Fruit fly (Drosophila melanogaster) whole organism, embryonic: Measurements from ENCODE around the gene SPARC.

Source experiments
- Abd-B ChIP-seq: fragments of 200-800 bp; sonication (Bioruptor generic); optimal IDR thresholded peaks from 2 replicates; lab custom pipeline; 2018; ENCODE audit warnings: missing biosample characterization, mild to moderate bottlenecking, missing genetic modification characterization, moderate library complexity
- Atf6 ChIP-seq: fragments of 200-800 bp; sonication (Bioruptor generic); IDR thresholded peaks from 2 replicates; pipeline ENCODE4 v1.3.6; 2022; ENCODE audit warnings: missing biosample characterization, missing genetic modification characterization
- B-H1 ChIP-seq: fragments of 200-800 bp; sonication (Bioruptor generic); IDR thresholded peaks from 3 replicates; pipeline ENCODE4 v1.3.6; 2022; ENCODE audit warnings: missing biosample characterization, missing genetic modification characterization
- Bteb2 ChIP-seq: fragments of 200-800 bp; sonication (Bioruptor generic); optimal IDR thresholded peaks from 2 replicates; lab custom pipeline; 2016; ENCODE audit warnings: missing biosample characterization, missing genetic modification characterization
- CG10366 ChIP-seq: fragments of 200-800 bp; sonication (Bioruptor generic); IDR thresholded peaks from 2 replicates; pipeline ENCODE4 v1.3.6; 2022; ENCODE audit warnings: missing biosample characterization, missing genetic modification characterization
- CG10543 ChIP-seq: fragments of 200-800 bp; sonication (Bioruptor generic); optimal IDR thresholded peaks from 3 replicates; lab custom pipeline; 2017; ENCODE audit warnings: missing biosample characterization, mild to moderate bottlenecking, missing genetic modification characterization, moderate library complexity
- CG12299 ChIP-seq: fragments of 200-800 bp; sonication (Bioruptor generic); optimal IDR thresholded peaks from 2 replicates; lab custom pipeline; 2018; ENCODE audit warnings: missing biosample characterization, mild to moderate bottlenecking, missing genetic modification characterization
- CG12659 ChIP-seq: fragments of 200-800 bp; sonication (Bioruptor generic); optimal IDR thresholded peaks from 3 replicates; lab custom pipeline; 2017; ENCODE audit warnings: mild to moderate bottlenecking, missing biosample characterization, missing genetic modification reagents, missing genetic modification characterization
- CG12942 ChIP-seq: fragments of 200-800 bp; sonication (Bioruptor generic); optimal IDR thresholded peaks from 3 replicates; lab custom pipeline; 2016; ENCODE audit warnings: missing biosample characterization, missing genetic modification characterization
- CG14014 ChIP-seq: fragments of 200-800 bp; sonication (Bioruptor generic); IDR thresholded peaks from 2 replicates; pipeline ENCODE4 v1.3.6; 2022; ENCODE audit warnings: missing biosample characterization, missing genetic modification characterization
- CG1529 ChIP-seq: fragments of 200-800 bp; sonication (Bioruptor generic); optimal IDR thresholded peaks from 3 replicates; lab custom pipeline; 2018; ENCODE audit warnings: missing biosample characterization, missing genetic modification characterization
- CG15696 ChIP-seq: fragments of 200-800 bp; sonication (Bioruptor generic); optimal IDR thresholded peaks from 2 replicates; lab custom pipeline; 2019; ENCODE audit warnings: missing biosample characterization, mild to moderate bottlenecking, missing genetic modification characterization, moderate library complexity
- CG17568 ChIP-seq: fragments of 200-800 bp; sonication (Bioruptor generic); optimal IDR thresholded peaks from 2 replicates; lab custom pipeline; 2018; ENCODE audit warnings: missing biosample characterization, mild to moderate bottlenecking, missing genetic modification characterization, moderate library complexity
- CG17912 ChIP-seq: fragments of 200-800 bp; sonication (Bioruptor generic); optimal IDR thresholded peaks from 2 replicates; lab custom pipeline; 2018; ENCODE audit warnings: missing biosample characterization, mild to moderate bottlenecking, missing genetic modification characterization
- CG18619 ChIP-seq: fragments of 200-800 bp; sonication (Bioruptor generic); optimal IDR thresholded peaks from 3 replicates; lab custom pipeline; 2017; ENCODE audit warnings: missing biosample characterization, mild to moderate bottlenecking, missing genetic modification characterization
- CG2120 ChIP-seq: fragments of 200-800 bp; sonication (Bioruptor generic); optimal IDR thresholded peaks from 3 replicates; lab custom pipeline; 2016; ENCODE audit warnings: missing biosample characterization, missing genetic modification characterization
- CG2199 ChIP-seq: fragments of 200-800 bp; sonication (Bioruptor generic); IDR thresholded peaks from 3 replicates; pipeline ENCODE4 v1.3.6; 2022; ENCODE audit warnings: missing biosample characterization, missing genetic modification characterization
- CG2202 ChIP-seq: fragments of 200-800 bp; sonication (Bioruptor generic); optimal IDR thresholded peaks from 2 replicates; lab custom pipeline; 2018; ENCODE audit warnings: missing biosample characterization, mild to moderate bottlenecking, missing genetic modification characterization
- CG30403 ChIP-seq: fragments of 200-800 bp; sonication (Bioruptor generic); optimal IDR thresholded peaks from 3 replicates; lab custom pipeline; 2016; ENCODE audit warnings: missing biosample characterization, missing genetic modification characterization
- CG4617 ChIP-seq: fragments of 200-800 bp; sonication (Bioruptor generic); optimal IDR thresholded peaks from 3 replicates; lab custom pipeline; 2016; ENCODE audit warnings: missing biosample characterization, missing genetic modification characterization, borderline replicate concordance
- CG6683 ChIP-seq: fragments of 200-800 bp; sonication (Bioruptor generic); optimal IDR thresholded peaks from 2 replicates; lab custom pipeline; 2017; ENCODE audit warnings: missing biosample characterization, mild to moderate bottlenecking, missing genetic modification characterization, missing genetic modification reagents
- CG8388 ChIP-seq: fragments of 200-800 bp; sonication (Bioruptor generic); optimal IDR thresholded peaks from 2 replicates; lab custom pipeline; 2019; ENCODE audit warnings: missing biosample characterization, mild to moderate bottlenecking, missing genetic modification characterization, moderate library complexity
- D19A ChIP-seq: fragments of 200-800 bp; optimal IDR thresholded peaks from 3 replicates; lab custom pipeline; 2019; ENCODE audit warnings: missing biosample characterization, mild to moderate bottlenecking, missing genetic modification characterization, moderate library complexity
- Dll ChIP-seq: fragments of 200-800 bp; sonication (Bioruptor generic); IDR thresholded peaks from 4 replicates; pipeline ENCODE4 v1.3.6; 2022; ENCODE audit warnings: missing biosample characterization, missing genetic modification characterization; ENCODE audit not compliant: partially characterized antibody
- Dref ChIP-seq: fragments of 200-800 bp; sonication (Bioruptor generic); IDR thresholded peaks from 2 replicates; pipeline ENCODE4 v1.3.6; 2022; ENCODE audit warnings: missing biosample characterization, missing genetic modification characterization
- Ets65A ChIP-seq: fragments of 200-800 bp; sonication (Bioruptor generic); peaks from one replicate; lab custom pipeline; 2016; ENCODE audit warnings: missing biosample characterization, missing genetic modification characterization
- H15 ChIP-seq: fragments of 200-800 bp; sonication (Bioruptor generic); IDR thresholded peaks from 3 replicates; pipeline ENCODE4 v1.3.6; 2022; ENCODE audit warnings: missing biosample characterization, missing genetic modification characterization
- HLH54F ChIP-seq: fragments of 200-800 bp; sonication (Bioruptor generic); optimal IDR thresholded peaks from 3 replicates; lab custom pipeline; 2016; ENCODE audit warnings: missing biosample characterization, missing genetic modification characterization
- Hmr ChIP-seq: fragments of 200-800 bp; sonication (Bioruptor generic); optimal IDR thresholded peaks from 3 replicates; lab custom pipeline; 2017; ENCODE audit warnings: mild to moderate bottlenecking, missing biosample characterization, missing genetic modification reagents, missing genetic modification characterization
- NC2α ChIP-seq: fragments of 200-800 bp; sonication (Bioruptor generic); optimal IDR thresholded peaks from 2 replicates; lab custom pipeline; 2016; ENCODE audit warnings: missing biosample characterization, missing genetic modification characterization
- Oli ChIP-seq: fragments of 200-800 bp; sonication (Bioruptor generic); optimal IDR thresholded peaks from 2 replicates; lab custom pipeline; 2018; ENCODE audit warnings: missing biosample characterization, mild to moderate bottlenecking, missing genetic modification characterization, moderate library complexity
- PHDP ChIP-seq: fragments of 200-800 bp; sonication (Bioruptor generic); optimal IDR thresholded peaks from 3 replicates; lab custom pipeline; 2018; ENCODE audit warnings: missing biosample characterization, mild to moderate bottlenecking, missing genetic modification characterization, moderate library complexity
- Rfx ChIP-seq: fragments of 200-800 bp; sonication (Bioruptor generic); IDR thresholded peaks from 2 replicates; pipeline ENCODE4 v1.3.6; 2022; ENCODE audit warnings: missing biosample characterization, missing genetic modification characterization
- exex ChIP-seq: fragments of 200-800 bp; sonication (Bioruptor generic); optimal IDR thresholded peaks from 4 replicates; lab custom pipeline; 2018; ENCODE audit warnings: missing biosample characterization, mild to moderate bottlenecking, missing genetic modification characterization, moderate library complexity
- gro ChIP-seq: fragments of 200-800 bp; sonication (Bioruptor generic); optimal IDR thresholded peaks from 2 replicates; lab custom pipeline; 2016; ENCODE audit warnings: missing biosample characterization, missing genetic modification characterization
- lilli ChIP-seq: fragments of 200-800 bp; sonication (Bioruptor generic); optimal IDR thresholded peaks from 3 replicates; lab custom pipeline; 2016; ENCODE audit warnings: missing biosample characterization, missing genetic modification characterization
- nmo ChIP-seq: fragments of 200-800 bp; sonication (Bioruptor generic); optimal IDR thresholded peaks from 2 replicates; lab custom pipeline; 2018; ENCODE audit warnings: missing biosample characterization, mild to moderate bottlenecking, missing genetic modification characterization, moderate library complexity
- oc ChIP-seq: fragments of 200-800 bp; sonication (Bioruptor generic); optimal IDR thresholded peaks from 2 replicates; lab custom pipeline; 2018; ENCODE audit warnings: missing biosample characterization, mild to moderate bottlenecking, missing genetic modification characterization, moderate library complexity
- org-1 ChIP-seq: fragments of 200-800 bp; sonication (Bioruptor generic); optimal IDR thresholded peaks from 2 replicates; lab custom pipeline; 2017; ENCODE audit warnings: missing biosample characterization, missing genetic modification characterization
- pb ChIP-seq: fragments of 200-800 bp; sonication (Bioruptor generic); optimal IDR thresholded peaks from 3 replicates; lab custom pipeline; 2016; ENCODE audit warnings: missing biosample characterization, missing genetic modification characterization
- prd ChIP-seq, 3 experiments: fragments of >200 bp in 2 of 3; fragments of 200-800 bp in 1 of 3; sonication (Bioruptor generic) in 1 of 3; optimal IDR thresholded peaks in 2 of 3; IDR thresholded peaks in 1 of 3; 2 replicates in 2 of 3; 3 replicates in 1 of 3; pipeline versions ENCODE4 v1.3.6 to Lab custom; 2017 to 2022; ENCODE audit warnings: missing biosample characterization in 1 of 3, missing genetic modification characterization in 1 of 3
- ranshi ChIP-seq: fragments of 200-800 bp; sonication (Bioruptor generic); IDR thresholded peaks from 2 replicates; pipeline ENCODE4 v1.3.6; 2022; ENCODE audit warnings: missing biosample characterization, missing genetic modification characterization
- repo ChIP-seq: fragments of 200-800 bp; sonication (Bioruptor generic); optimal IDR thresholded peaks from 2 replicates; lab custom pipeline; 2016; ENCODE audit warnings: missing biosample characterization, missing genetic modification characterization
- row ChIP-seq: fragments of 200-800 bp; sonication (Bioruptor generic); IDR thresholded peaks from 3 replicates; pipeline ENCODE4 v1.3.6; 2022; ENCODE audit warnings: missing biosample characterization, missing genetic modification characterization
- salm ChIP-seq: fragments of 200-800 bp; sonication (Bioruptor generic); optimal IDR thresholded peaks from 2 replicates; lab custom pipeline; 2018; ENCODE audit warnings: missing biosample characterization, mild to moderate bottlenecking, missing genetic modification characterization
- scrt ChIP-seq: fragments of 200-800 bp; sonication (Bioruptor generic); optimal IDR thresholded peaks from 2 replicates; lab custom pipeline; 2018; ENCODE audit warnings: missing biosample characterization, mild to moderate bottlenecking, missing genetic modification characterization, moderate library complexity
- sd ChIP-seq: fragments of 200-800 bp; sonication (Bioruptor generic); optimal IDR thresholded peaks from 3 replicates; lab custom pipeline; 2018; ENCODE audit warnings: missing biosample characterization, mild to moderate bottlenecking, missing genetic modification characterization, moderate library complexity
- sob ChIP-seq: fragments of 200-800 bp; sonication (Bioruptor generic); IDR thresholded peaks from 2 replicates; pipeline ENCODE4 v1.3.6; 2022; ENCODE audit warnings: missing biosample characterization, missing genetic modification characterization
- unpg ChIP-seq: fragments of 200-800 bp; sonication (Bioruptor generic); optimal IDR thresholded peaks from 3 replicates; lab custom pipeline; 2018; ENCODE audit warnings: missing biosample characterization, mild to moderate bottlenecking, missing genetic modification characterization, moderate library complexity

Gene SPARC

dm6 chr3R:26888086-26888724 lies 16.4 kb upstream of the SPARC start (continued):
- TF ChIP-seq Rfx (GFP tag; lab: Robert Waterston, UW) (peak; percentile 48; the same call in 1 of the 2 replicates), CG17912 (GFP tag; lab: Kevin White, UChicago) (no peak), CG10366 (peak; percentile 26; the same call in 1 of the 2 replicates), Ets65A (peak; percentile 2), lilli (peak; percentile 46), PHDP (peak; percentile 54), H15 (no peak), B-H1 (0 out of 3 replicates have a peak, but pooled peaks have one; percentile 21), NC2α (GFP tag; lab: Kevin White, UChicago) (no peak), CG2202 (tag; lab: Kevin White, UChicago) (no peak), nmo (GFP tag; lab: Kevin White, UChicago) (peak; percentile 55), D19A (tag; lab: Kevin White, UChicago) (no peak), CG12659 (GFP tag; lab: Kevin White, UChicago) (peak; percentile 58), Hmr (GFP tag; lab: Kevin White, UChicago) (peak; percentile 34), CG14014 (GFP tag; lab: Robert Waterston, UW) (peak; percentile 53; the same call in 1 of the 2 replicates), CG2199 (GFP tag; lab: Robert Waterston, UW) (0 out of 3 replicates have a peak, but pooled peaks have one; percentile 9), exex (tag; lab: Kevin White, UChicago) (no peak), CG8388 (GFP tag; lab: Kevin White, UChicago) (no peak), CG1529 (GFP tag; lab: Kevin White, UChicago) (peak; percentile 24), CG17568 (peak; percentile 7), Oli (tag; lab: Kevin White, UChicago) (peak; percentile 61), org-1 (no peak), ranshi (no peak), row (GFP tag; lab: Robert Waterston, UW) (peak; percentile 76), oc (tag; lab: Kevin White, UChicago) (no peak), pb (no peak), Atf6 (peak; percentile 53; the same call in 1 of the 2 replicates), unpg (GFP tag; lab: Kevin White, UChicago) (peak; percentile 67), CG12299 (tag; lab: Kevin White, UChicago) (peak; percentile 31), repo (GFP tag; lab: Kevin White, UChicago) (no peak), gro (GFP tag; lab: Kevin White, UChicago) (peak; percentile 13), Dll (GFP tag; lab: Robert Waterston, UW) (no peak), Dref (GFP tag; lab: Robert Waterston, UW) (no peak), prd (optimal IDR thresholded peaks at IDR 0.05; lab: Kevin White, UChicago) (no peak), prd (GFP tag; IDR thresholded peaks at IDR 0.05; lab: Robert Waterston, UW) (peak; percentile 41; the same call in 1 of the 3 replicates), Bteb2 (GFP tag; lab: Kevin White, UChicago) (peak; percentile 14), CG2120 (GFP tag; lab: Kevin White, UChicago) (peak; percentile 63), sob (peak; percentile 30; the same call in 1 of the 2 replicates), Abd-B (peak; percentile 55), CG30403 (peak; percentile 63), CG4617 (GFP tag; lab: Kevin White, UChicago) (no peak), CG10543 (GFP tag; lab: Kevin White, UChicago) (peak; percentile 72), sd (tag; lab: Kevin White, UChicago) (peak; percentile 66), CG15696 (tag; lab: Kevin White, UChicago) (no peak), salm (tag; lab: Kevin White, UChicago) (no peak), CG18619 (GFP tag; lab: Kevin White, UChicago) (peak; percentile 14), HLH54F (no peak), CG6683 (GFP tag; lab: Kevin White, UChicago) (no peak), CG12942 (GFP tag; lab: Kevin White, UChicago) (peak; percentile 18), scrt (peak; percentile 19)
